Fruit fly (Drosophila melanogaster) S2 (cell line): ENCODE data around the gene CG18557.

Experiments used
- CG8478 ChIP-seq: fragments of >200 bp; optimal IDR thresholded peaks from 2 replicates; lab custom pipeline; 2018
- CTCF ChIP-seq, 2 experiments: fragments of >200 bp; optimal IDR thresholded peaks; 2 replicates each; lab custom pipeline; 2018

Gene CG18557

dm6 chr2L:2825406-2825805, 20.1 kb downstream of the CG18557 start, which contains the start of gene CG3123:
Gene CG3123 (minus strand): TSS chr2L:2825506.
- TF ChIP-seq CG8478 (lab: Kevin White, UChicago), result no peak
- TF ChIP-seq CTCF (optimal IDR thresholded peaks at IDR 0.05; lab: Kevin White, UChicago), result no peak

- no peak for TF ChIP-seq CG8478 (lab: Kevin White, UChicago)
- no peak for TF ChIP-seq CTCF (optimal IDR thresholded peaks at IDR 0.05; lab: Kevin White, UChicago)
Measured at dm6 chr2L:2815673-2816072, 29.9 kb downstream of the CG18557 start, which contains the start of gene G6P. Gene G6P (minus strand): TSS chr2L:2815760.

dm6 chr2L:2812137-2812536, 33.4 kb downstream of the CG18557 start, which contains the start of gene CG2964:
Gene CG2964 (plus strand): TSS chr2L:2812437.
- no peak for TF ChIP-seq CTCF (optimal IDR thresholded peaks at IDR 0.05; lab: Kevin White, UChicago)
- TF ChIP-seq CG8478 (lab: Kevin White, UChicago), result no peak

DNA sequence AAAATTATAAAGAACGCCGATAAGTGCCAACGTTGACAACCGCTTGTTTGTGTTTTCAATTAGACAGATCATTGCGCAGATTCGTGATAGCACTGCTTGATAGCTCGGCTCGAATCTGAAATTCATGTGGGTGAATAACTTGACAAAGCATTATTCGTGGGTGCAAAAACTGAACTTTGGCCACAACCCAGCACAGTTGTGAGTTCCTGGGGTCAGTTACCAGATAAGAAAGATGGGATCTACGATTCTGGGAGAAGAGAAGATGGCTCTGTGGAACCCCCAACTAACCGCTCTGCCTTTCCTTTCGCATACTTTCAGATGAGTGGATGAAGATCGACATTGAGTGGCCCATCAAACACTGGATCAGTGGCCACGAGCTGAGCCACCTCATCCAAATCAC, 34.7 kb downstream of the CG18557 start:
- TF ChIP-seq CTCF (optimal IDR thresholded peaks at IDR 0.05; lab: Kevin White, UChicago), result no peak
- no peak for TF ChIP-seq CG8478 (lab: Kevin White, UChicago)

DNA sequence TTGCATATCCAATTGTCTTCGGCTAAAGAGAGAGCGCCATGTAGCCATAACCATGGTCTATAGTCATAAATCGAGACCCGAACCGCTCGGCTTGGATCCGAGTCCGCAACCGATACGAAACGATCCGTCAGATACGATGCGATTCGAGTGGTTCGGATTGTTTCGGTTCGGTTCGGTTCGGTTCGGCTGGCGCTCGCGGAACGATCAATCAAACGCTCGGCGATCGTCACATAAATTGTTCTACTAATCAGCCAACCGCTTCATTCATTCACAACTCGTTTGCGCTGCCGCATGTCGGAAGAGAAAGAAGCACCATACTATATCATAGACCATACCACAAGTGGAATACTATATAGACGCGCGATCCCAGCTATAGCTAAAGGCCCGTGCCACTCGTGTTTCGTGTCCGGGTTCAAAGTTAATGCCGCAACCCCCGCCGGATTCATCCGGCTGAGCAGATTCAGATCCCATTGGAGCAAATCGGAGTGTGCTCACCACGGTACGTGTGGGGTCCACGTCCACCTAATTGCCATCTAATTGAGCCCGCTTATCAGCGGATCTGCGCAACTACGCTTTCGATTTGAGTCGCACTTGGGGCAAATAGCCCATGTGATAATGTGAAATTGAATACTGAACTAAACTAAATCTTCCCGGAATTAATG, 37.4 kb downstream of the CG18557 start:
- no peak for TF ChIP-seq CTCF (optimal IDR thresholded peaks at IDR 0.05; lab: Kevin White, UChicago)
- no peak for TF ChIP-seq CG8478 (lab: Kevin White, UChicago)

dm6 chr2L:2807597-2807996, 37.9 kb downstream of the CG18557 start:
- TF ChIP-seq CTCF (optimal IDR thresholded peaks at IDR 0.05; lab: Kevin White, UChicago) (no peak), CG8478 (lab: Kevin White, UChicago) (no peak)

DNA sequence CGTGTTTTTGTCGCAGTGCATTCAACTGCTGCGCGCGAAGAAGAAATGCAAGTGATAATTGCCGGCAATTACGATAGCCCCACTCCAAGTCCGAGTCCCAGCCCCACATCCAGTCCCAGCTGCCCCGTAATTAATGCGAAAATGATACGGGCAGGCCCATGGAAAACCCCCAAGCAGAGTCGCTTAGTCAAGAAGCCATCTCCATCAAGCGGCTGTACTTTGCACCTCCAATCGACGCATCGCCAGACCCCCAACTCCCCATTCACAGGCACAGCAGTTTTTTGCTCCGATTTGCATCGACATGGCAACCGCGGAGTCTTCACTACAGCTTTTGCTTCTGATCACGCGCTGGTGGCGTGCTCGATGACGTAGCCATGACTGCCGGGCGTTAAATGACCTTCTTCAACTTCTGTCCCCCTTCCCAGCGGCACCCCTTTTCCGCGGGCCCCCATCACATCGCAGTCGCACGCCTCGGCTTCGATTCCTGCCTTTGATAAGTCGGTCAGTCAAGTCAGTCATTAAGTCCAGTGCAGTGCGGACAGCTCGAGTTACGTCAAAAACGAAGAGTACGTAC, 39.3 kb downstream of the CG18557 start:
- TF ChIP-seq CG8478 (lab: Kevin White, UChicago), result no peak

dm6 chr2L:2804634-2805311, 40.8 kb downstream of the CG18557 start, which contains the start of gene daw:
Gene daw (plus strand): TSS chr2L:2805261.
- TF ChIP-seq CTCF (optimal IDR thresholded peaks at IDR 0.05; lab: Kevin White, UChicago), result no peak
- no peak for TF ChIP-seq CG8478 (lab: Kevin White, UChicago)

DNA sequence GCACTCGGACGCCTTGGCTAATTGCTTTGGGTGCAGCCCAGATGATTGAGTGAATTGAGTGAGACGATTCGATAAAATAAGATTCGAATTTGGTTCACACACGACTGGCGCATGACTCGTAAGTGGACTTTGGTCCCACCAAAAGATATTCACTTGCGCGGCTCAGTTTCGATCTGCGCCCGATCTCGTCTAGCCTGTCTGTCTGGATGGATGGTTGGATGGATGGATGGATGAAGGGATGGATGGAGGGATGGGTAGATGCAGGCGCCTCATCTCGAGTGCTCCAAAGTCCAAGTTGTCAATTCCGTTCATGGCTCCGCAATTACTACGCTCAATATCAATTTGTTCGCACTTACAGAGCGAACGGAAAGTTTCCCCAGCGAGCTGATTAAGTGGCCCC, 43.0 kb downstream of the CG18557 start:
- no peak for TF ChIP-seq CG8478 (lab: Kevin White, UChicago)
- no peak for TF ChIP-seq CTCF (optimal IDR thresholded peaks at IDR 0.05; lab: Kevin White, UChicago)

DNA sequence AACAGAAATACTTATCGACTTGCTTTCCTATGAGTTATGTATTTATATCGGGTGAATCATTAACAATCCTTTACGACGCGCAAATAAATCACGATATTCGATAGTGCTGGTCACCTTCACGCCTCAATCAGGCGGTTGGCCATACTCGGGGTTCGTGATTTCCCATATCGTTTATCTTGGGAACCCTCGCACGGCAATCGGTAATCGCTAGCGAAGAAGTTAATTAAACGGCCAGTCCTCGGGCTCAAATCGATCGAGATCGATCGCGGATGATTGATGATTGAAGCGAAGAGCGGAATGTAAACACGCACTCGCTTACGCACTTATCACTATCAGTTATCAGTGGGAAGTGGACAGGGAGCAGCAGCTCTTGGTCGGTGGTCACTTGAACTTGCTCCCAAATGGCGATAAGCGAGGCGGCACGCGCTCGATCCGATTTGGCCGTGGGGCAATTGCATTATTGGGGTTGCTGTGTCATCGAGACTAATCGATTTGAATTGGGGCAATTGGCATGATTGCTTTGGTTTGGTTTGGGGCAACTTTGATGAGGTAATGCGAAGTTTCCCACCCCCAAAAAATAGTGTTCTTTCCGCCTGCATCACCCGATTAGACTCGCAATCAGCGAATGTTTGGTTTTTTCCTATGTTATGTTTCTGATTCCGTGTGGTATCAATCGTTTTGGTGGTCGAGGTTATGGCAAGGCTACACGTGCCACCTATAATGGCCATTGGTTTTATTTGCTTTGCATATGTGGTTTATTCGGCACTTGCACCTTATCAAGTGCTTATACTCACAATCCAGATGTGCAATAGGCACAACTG, 44.4 kb downstream of the CG18557 start:
- no peak for TF ChIP-seq CG8478 (lab: Kevin White, UChicago)
- no peak for TF ChIP-seq CTCF (optimal IDR thresholded peaks at IDR 0.05; lab: Kevin White, UChicago)

DNA sequence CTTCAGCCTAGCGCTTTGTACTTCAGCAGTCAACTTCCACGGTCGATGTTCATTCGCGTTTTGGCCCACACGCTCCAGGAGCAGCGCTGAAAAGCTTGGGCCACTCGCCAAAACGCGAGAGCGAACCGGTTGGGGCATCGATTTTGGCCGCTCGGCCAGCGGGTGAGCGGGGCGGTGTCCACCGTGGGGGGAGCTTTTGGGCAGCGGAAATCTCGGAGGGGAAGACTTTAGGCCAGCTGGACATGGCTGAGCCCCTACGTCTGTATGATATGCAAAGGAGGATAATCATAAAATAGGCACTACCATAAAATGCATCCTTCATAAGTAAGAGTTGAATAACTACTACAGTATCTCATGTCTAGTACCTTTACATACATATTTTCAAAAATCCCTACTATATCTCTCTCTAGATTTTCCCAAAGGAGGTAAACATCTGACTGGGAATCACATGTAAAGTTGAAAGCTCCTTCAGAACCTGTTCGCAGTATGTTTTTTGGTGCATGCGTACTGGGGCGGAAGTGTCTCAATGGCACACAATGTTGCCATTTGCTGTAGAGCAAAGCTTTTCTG, 45.5 kb downstream of the CG18557 start, which contains the start of gene Syt1:
TSS of gene Syt1 (minus strand) at position 71 of the 570 bp plus-strand sequence.
- TF ChIP-seq CTCF (optimal IDR thresholded peaks at IDR 0.05; lab: Kevin White, UChicago), result no peak
- no peak for TF ChIP-seq CG8478 (lab: Kevin White, UChicago)

dm6 chr2L:2797186-2797585, 48.3 kb downstream of the CG18557 start:
- TF ChIP-seq CG8478 (lab: Kevin White, UChicago) (no peak), CTCF (optimal IDR thresholded peaks at IDR 0.05; lab: Kevin White, UChicago) (no peak)
